Fruit fly (Drosophila melanogaster) whole organism, embryonic: ENCODE data around the gene BCL7-like.
A peak's percentile ranks its signal among the peaks of the same experiment; 100 is the strongest.

ENCODE experiments used
- Abd-B ChIP-seq: fragments of 200-800 bp; sonication (Bioruptor generic); optimal IDR thresholded peaks from 2 replicates; lab custom pipeline; 2018; ENCODE audit warnings: missing biosample characterization, mild to moderate bottlenecking, missing genetic modification characterization, moderate library complexity
- Ada2b ChIP-seq: fragments of 200-800 bp; sonication (Bioruptor generic); IDR thresholded peaks from 2 replicates; pipeline ENCODE4 v1.3.6; 2022; ENCODE audit warnings: missing biosample characterization, missing genetic modification characterization
- Adf1 ChIP-seq: fragments of 200-800 bp; sonication (Bioruptor generic); IDR thresholded peaks from 2 replicates; pipeline ENCODE4 v1.3.6; 2022; ENCODE audit warnings: missing biosample characterization, missing genetic modification characterization
- Antp ChIP-seq: fragments of 200-800 bp; sonication (Bioruptor generic); optimal IDR thresholded peaks from 3 replicates; lab custom pipeline; 2016; ENCODE audit warnings: missing biosample characterization, missing genetic modification characterization
- Atf6 ChIP-seq: fragments of 200-800 bp; sonication (Bioruptor generic); IDR thresholded peaks from 2 replicates; pipeline ENCODE4 v1.3.6; 2022; ENCODE audit warnings: missing biosample characterization, missing genetic modification characterization
- Bgb ChIP-seq: fragments of 200-800 bp; sonication (Bioruptor generic); IDR thresholded peaks from 2 replicates; pipeline ENCODE4 v1.3.6; 2022; ENCODE audit warnings: missing biosample characterization, missing genetic modification characterization; ENCODE audit not compliant: partially characterized antibody
- CG10209 ChIP-seq: fragments of 200-800 bp; sonication (Bioruptor generic); optimal IDR thresholded peaks from 3 replicates; lab custom pipeline; 2017; ENCODE audit warnings: missing biosample characterization, mild to moderate bottlenecking, missing genetic modification characterization, missing genetic modification reagents
- CG11695 ChIP-seq: fragments of 200-800 bp; sonication (Bioruptor generic); IDR thresholded peaks from 3 replicates; pipeline ENCODE4 v1.3.6; 2022; ENCODE audit warnings: missing biosample characterization, missing genetic modification characterization
- CG17829 ChIP-seq: fragments of 200-800 bp; optimal IDR thresholded peaks from 2 replicates; lab custom pipeline; 2019; ENCODE audit warnings: missing biosample characterization, mild to moderate bottlenecking, missing genetic modification characterization, moderate library complexity
- CG1792 ChIP-seq: fragments of 200-800 bp; sonication (Bioruptor generic); optimal IDR thresholded peaks from 2 replicates; lab custom pipeline; 2016; ENCODE audit warnings: missing biosample characterization, missing genetic modification characterization
- CG18262 ChIP-seq: fragments of 200-800 bp; optimal IDR thresholded peaks from 3 replicates; lab custom pipeline; 2019; ENCODE audit warnings: missing biosample characterization, mild to moderate bottlenecking, missing genetic modification characterization, moderate library complexity
- CG18599 ChIP-seq: fragments of 200-800 bp; sonication (Bioruptor generic); optimal IDR thresholded peaks from 3 replicates; lab custom pipeline; 2017; ENCODE audit warnings: missing biosample characterization, missing genetic modification characterization, mild to moderate bottlenecking, moderate library complexity, missing genetic modification reagents
- CG2120 ChIP-seq: fragments of 200-800 bp; sonication (Bioruptor generic); optimal IDR thresholded peaks from 3 replicates; lab custom pipeline; 2016; ENCODE audit warnings: missing biosample characterization, missing genetic modification characterization
- CG3281 ChIP-seq: fragments of 200-800 bp; sonication (Bioruptor generic); optimal IDR thresholded peaks from 3 replicates; lab custom pipeline; 2017; ENCODE audit warnings: missing biosample characterization, mild to moderate bottlenecking, missing genetic modification characterization
- CG4854 ChIP-seq: fragments of 200-800 bp; sonication (Bioruptor generic); optimal IDR thresholded peaks from 2 replicates; lab custom pipeline; 2016; ENCODE audit warnings: missing biosample characterization, missing genetic modification characterization, inconsistent platforms
- CG7372 ChIP-seq: fragments of 200-800 bp; sonication (Bioruptor generic); IDR thresholded peaks from 2 replicates; pipeline ENCODE4 v1.3.6; 2022; ENCODE audit warnings: missing biosample characterization, missing genetic modification characterization
- CG7745 ChIP-seq: fragments of 200-800 bp; sonication (Bioruptor generic); optimal IDR thresholded peaks from 2 replicates; lab custom pipeline; 2018; ENCODE audit warnings: missing biosample characterization, mild to moderate bottlenecking, missing genetic modification characterization, moderate library complexity
- CG8089 ChIP-seq: fragments of 200-800 bp; sonication (Bioruptor generic); optimal IDR thresholded peaks from 3 replicates; lab custom pipeline; 2016; ENCODE audit warnings: missing biosample characterization, missing genetic modification characterization
- CG9932 ChIP-seq: fragments of 200-800 bp; sonication (Bioruptor generic); IDR thresholded peaks from 2 replicates; pipeline ENCODE4 v1.3.6; 2022; ENCODE audit warnings: missing biosample characterization, missing genetic modification characterization
- Dll ChIP-seq: fragments of 200-800 bp; sonication (Bioruptor generic); IDR thresholded peaks from 4 replicates; pipeline ENCODE4 v1.3.6; 2022; ENCODE audit warnings: missing biosample characterization, missing genetic modification characterization; ENCODE audit not compliant: partially characterized antibody
- Doc2 ChIP-seq: fragments of 200-800 bp; sonication (Bioruptor generic); IDR thresholded peaks from 2 replicates; pipeline ENCODE4 v1.3.6; 2022; ENCODE audit warnings: missing biosample characterization, missing genetic modification characterization
- GATAe ChIP-seq: fragments of 200-800 bp; sonication (Bioruptor generic); conservative IDR thresholded peaks from 2 replicates; pipeline ENCODE4 v1.3.6; 2022; ENCODE audit warnings: missing biosample characterization, missing genetic modification characterization
- Hand ChIP-seq: fragments of 200-800 bp; sonication (Bioruptor generic); optimal IDR thresholded peaks from 2 replicates; lab custom pipeline; 2017; ENCODE audit warnings: mild to moderate bottlenecking, missing biosample characterization, missing genetic modification reagents, missing genetic modification characterization
- Kr ChIP-seq: fragments of 200-800 bp; sonication (Bioruptor generic); optimal IDR thresholded peaks from 2 replicates; lab custom pipeline; 2017; ENCODE audit warnings: missing biosample characterization, mild to moderate bottlenecking, missing genetic modification characterization
- MBD-R2 ChIP-seq: fragments of 200-800 bp; sonication (Bioruptor generic); IDR thresholded peaks from 2 replicates; pipeline ENCODE4 v1.3.6; 2022; ENCODE audit warnings: missing biosample characterization, missing genetic modification characterization
- Mad ChIP-seq: fragments of 200-800 bp; sonication (Bioruptor generic); optimal IDR thresholded peaks from 2 replicates; lab custom pipeline; 2016; ENCODE audit warnings: missing biosample characterization, missing genetic modification characterization
- Myb ChIP-seq: fragments of 200-800 bp; sonication (Bioruptor generic); optimal IDR thresholded peaks from 2 replicates; lab custom pipeline; 2016; ENCODE audit warnings: missing biosample characterization, missing genetic modification characterization
- Nf-YB ChIP-seq: fragments of 200-800 bp; sonication (Bioruptor generic); optimal IDR thresholded peaks from 3 replicates; lab custom pipeline; 2019; ENCODE audit warnings: missing biosample characterization, mild to moderate bottlenecking, missing genetic modification characterization, moderate library complexity
- Sox100B ChIP-seq: fragments of 200-800 bp; sonication (Bioruptor generic); optimal IDR thresholded peaks from 3 replicates; lab custom pipeline; 2018; ENCODE audit warnings: missing biosample characterization, mild to moderate bottlenecking, missing genetic modification characterization
- Ssrp ChIP-seq: fragments of 200-800 bp; sonication (Bioruptor generic); optimal IDR thresholded peaks from 2 replicates; lab custom pipeline; 2018; ENCODE audit warnings: missing biosample characterization, mild to moderate bottlenecking, missing genetic modification characterization, moderate library complexity
- Stat92E ChIP-seq, 3 experiments: fragments of >200 bp in 2 of 3; fragments of 200-800 bp in 1 of 3; sonication (Bioruptor generic) in 1 of 3; optimal IDR thresholded peaks; 2 replicates each; lab custom pipeline; 2017 to 2019; ENCODE audit warnings: missing biosample characterization in 3 of 3, missing genetic modification characterization in 3 of 3, mild to moderate bottlenecking in 1 of 3, moderate library complexity in 1 of 3
- ab ChIP-seq: fragments of 200-800 bp; sonication (Bioruptor generic); optimal IDR thresholded peaks from 2 replicates; lab custom pipeline; 2016; ENCODE audit warnings: missing biosample characterization, missing genetic modification characterization
- ase ChIP-seq: fragments of 200-800 bp; sonication (Bioruptor generic); IDR thresholded peaks from 3 replicates; pipeline ENCODE4 v1.3.6; 2022; ENCODE audit warnings: missing biosample characterization, missing genetic modification characterization
- cad ChIP-seq: fragments of >200 bp; optimal IDR thresholded peaks from 2 replicates; lab custom pipeline; 2017; ENCODE audit warnings: missing biosample characterization, missing genetic modification characterization
- cg ChIP-seq: fragments of 200-800 bp; sonication (Bioruptor generic); optimal IDR thresholded peaks from 3 replicates; lab custom pipeline; 2019; ENCODE audit warnings: missing biosample characterization, mild to moderate bottlenecking, missing genetic modification characterization, moderate library complexity
- ci ChIP-seq: fragments of 200-800 bp; sonication (Bioruptor generic); IDR thresholded peaks from 3 replicates; pipeline ENCODE4 v1.3.6; 2022; ENCODE audit warnings: missing biosample characterization, missing genetic modification characterization
- dm ChIP-seq: fragments of 200-800 bp; sonication (Bioruptor generic); optimal IDR thresholded peaks from 3 replicates; lab custom pipeline; 2016; ENCODE audit warnings: missing biosample characterization, missing genetic modification characterization
- dmrt11E ChIP-seq: fragments of 200-800 bp; sonication (Bioruptor generic); optimal IDR thresholded peaks from 3 replicates; lab custom pipeline; 2018; ENCODE audit warnings: missing biosample characterization, mild to moderate bottlenecking, missing genetic modification characterization, moderate library complexity
- en ChIP-seq: fragments of 200-800 bp; sonication (Bioruptor generic); optimal IDR thresholded peaks from 2 replicates; lab custom pipeline; 2016; ENCODE audit warnings: missing biosample characterization, missing genetic modification characterization
- fu2 ChIP-seq: fragments of 200-800 bp; sonication (Bioruptor generic); optimal IDR thresholded peaks from 2 replicates; lab custom pipeline; 2016; ENCODE audit warnings: missing biosample characterization, missing genetic modification characterization
- luna ChIP-seq: fragments of 200-800 bp; sonication (Bioruptor generic); optimal IDR thresholded peaks from 2 replicates; lab custom pipeline; 2016; ENCODE audit warnings: missing biosample characterization, missing genetic modification characterization
- org-1 ChIP-seq: fragments of 200-800 bp; sonication (Bioruptor generic); optimal IDR thresholded peaks from 2 replicates; lab custom pipeline; 2017; ENCODE audit warnings: missing biosample characterization, missing genetic modification characterization
- pb ChIP-seq: fragments of 200-800 bp; sonication (Bioruptor generic); optimal IDR thresholded peaks from 3 replicates; lab custom pipeline; 2016; ENCODE audit warnings: missing biosample characterization, missing genetic modification characterization
- run ChIP-seq: fragments of 200-800 bp; sonication (Bioruptor generic); optimal IDR thresholded peaks from 3 replicates; lab custom pipeline; 2018; ENCODE audit warnings: missing biosample characterization, mild to moderate bottlenecking, missing genetic modification characterization
- sima ChIP-seq: fragments of 200-800 bp; sonication (Bioruptor generic); optimal IDR thresholded peaks from 2 replicates; lab custom pipeline; 2016; ENCODE audit warnings: missing biosample characterization, missing genetic modification characterization
- slou ChIP-seq: fragments of 200-800 bp; sonication (Bioruptor generic); optimal IDR thresholded peaks from 3 replicates; lab custom pipeline; 2016; ENCODE audit warnings: missing biosample characterization, missing genetic modification characterization
- tll ChIP-seq, 2 experiments: fragments of 200-800 bp in 1 of 2; fragments of >200 bp in 1 of 2; sonication (Bioruptor generic) in 1 of 2; optimal IDR thresholded peaks; 2 replicates each; lab custom pipeline; 2017 to 2019; ENCODE audit warnings: missing biosample characterization in 2 of 2, missing genetic modification characterization in 2 of 2, mild to moderate bottlenecking in 1 of 2, moderate library complexity in 1 of 2
- trh ChIP-seq: fragments of 200-800 bp; sonication (Bioruptor generic); optimal IDR thresholded peaks from 2 replicates; lab custom pipeline; 2016; ENCODE audit warnings: missing biosample characterization, missing genetic modification characterization
- vnd ChIP-seq: fragments of 200-800 bp; sonication (Bioruptor generic); IDR thresholded peaks from 3 replicates; pipeline ENCODE4 v1.3.6; 2022; ENCODE audit warnings: missing biosample characterization, missing genetic modification characterization; ENCODE audit not compliant: partially characterized antibody
- yki ChIP-seq: fragments of >200 bp; optimal IDR thresholded peaks from 3 replicates; lab custom pipeline; 2018

The BCL7-like gene

DNA sequence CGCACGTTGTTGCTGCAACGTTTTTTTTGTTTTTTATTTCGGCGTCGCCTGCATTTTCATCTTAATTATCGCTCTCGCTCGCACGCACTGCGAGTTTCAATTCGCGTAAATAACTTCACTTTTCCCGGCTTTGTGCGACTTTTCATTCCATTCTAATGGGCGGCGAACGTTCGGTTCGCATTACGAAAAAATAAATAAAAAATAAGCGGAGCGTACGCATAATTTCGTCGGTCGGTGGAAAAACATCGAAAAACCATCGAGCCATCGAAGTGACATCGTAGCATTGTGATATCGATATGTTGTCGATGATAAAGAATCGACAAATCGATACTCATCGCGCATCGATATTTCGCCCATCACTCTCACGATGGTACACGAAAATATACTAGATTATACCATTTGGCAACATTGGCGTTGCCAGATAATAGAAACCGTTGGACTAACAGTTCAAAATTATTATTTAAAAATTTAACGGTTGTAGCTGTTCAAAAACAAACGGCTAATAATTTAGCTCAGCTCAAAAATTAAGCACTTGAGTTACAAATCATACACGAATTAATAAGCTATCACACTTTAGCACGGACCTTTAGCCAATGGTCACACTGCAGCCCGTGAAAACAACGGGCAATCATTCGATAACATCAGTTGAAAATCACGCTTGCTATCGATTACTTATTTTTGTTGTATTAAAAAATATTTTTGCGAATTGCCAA, at the start of gene BCL7-like, which contains the start of gene Zdhhc8 (continued):
- TF ChIP-seq Bgb (GFP tag; lab: Robert Waterston, UW), result peak; percentile 99
- peak; percentile 20 for TF ChIP-seq Mad
- TF ChIP-seq CG7745 (tag; lab: Kevin White, UChicago), result no peak
- TF ChIP-seq Doc2, result no peak
- TF ChIP-seq Antp (GFP tag; lab: Kevin White, UChicago), result no peak
- no peak for TF ChIP-seq Ssrp (tag; lab: Kevin White, UChicago)
- peak; percentile 7 for TF ChIP-seq CG10209
- peak; percentile 22 for TF ChIP-seq Abd-B (GFP tag; lab: Kevin White, UChicago)
- TF ChIP-seq vnd, result peak; percentile 98
- TF ChIP-seq org-1 (GFP tag; lab: Kevin White, UChicago), result no peak
- TF ChIP-seq CG3281 (GFP tag; lab: Kevin White, UChicago), result no peak
- peak; percentile 71 for TF ChIP-seq CG2120
- no peak for TF ChIP-seq ci (GFP tag; lab: Robert Waterston, UW)
- no peak for TF ChIP-seq CG11695 (GFP tag; lab: Robert Waterston, UW)
- peak; percentile 41 for TF ChIP-seq fu2 (GFP tag; lab: Kevin White, UChicago)
- no peak for TF ChIP-seq slou (GFP tag; lab: Kevin White, UChicago)
- TF ChIP-seq yki, result no peak
- no peak for TF ChIP-seq CG1792 (GFP tag; lab: Kevin White, UChicago)
- no peak for TF ChIP-seq trh (GFP tag; lab: Kevin White, UChicago)
- 0 out of 2 replicates have a peak, but pooled peaks have one; percentile 19 for TF ChIP-seq Ada2b (GFP tag; lab: Robert Waterston, UW)
- peak; percentile 44 for TF ChIP-seq CG17829 (tag; lab: Kevin White, UChicago)
- 0 out of 3 replicates have a peak, but pooled peaks have one; percentile 25 for TF ChIP-seq ase (GFP tag; lab: Robert Waterston, UW)
- peak; percentile 28 for TF ChIP-seq CG18262 (tag; lab: Kevin White, UChicago)
- no peak; the same call in 1 of the 2 replicates for TF ChIP-seq Adf1 (GFP tag; lab: Robert Waterston, UW)
- no peak for TF ChIP-seq CG8089 (GFP tag; lab: Kevin White, UChicago)
- TF ChIP-seq dm (GFP tag; lab: Kevin White, UChicago), result peak; percentile 22
- no peak for TF ChIP-seq Sox100B (GFP tag; lab: Kevin White, UChicago)
- TF ChIP-seq en (GFP tag; lab: Kevin White, UChicago), result no peak
- TF ChIP-seq Kr, result no peak
- TF ChIP-seq CG4854 (GFP tag; lab: Kevin White, UChicago), result no peak
- TF ChIP-seq cad (GFP tag; lab: Kevin White, UChicago), result no peak
- peak; percentile 39; the same call in 1 of the 2 replicates for TF ChIP-seq MBD-R2 (GFP tag; lab: Robert Waterston, UW)
- no peak for TF ChIP-seq ab (GFP tag; lab: Kevin White, UChicago)
- no peak for TF ChIP-seq CG7372 (GFP tag; lab: Robert Waterston, UW)
- TF ChIP-seq CG9932 (GFP tag; lab: Robert Waterston, UW), result peak; percentile 76
- TF ChIP-seq Hand (GFP tag; lab: Kevin White, UChicago), result peak; percentile 9
- peak; percentile 37 for TF ChIP-seq dmrt11E
- TF ChIP-seq Myb (GFP tag; lab: Kevin White, UChicago), result peak; percentile 84
- no peak for TF ChIP-seq sima (GFP tag; lab: Kevin White, UChicago)
- no peak for TF ChIP-seq GATAe (GFP tag; lab: Robert Waterston, UW)
- TF ChIP-seq Stat92E (GFP tag; optimal IDR thresholded peaks at IDR 0.05; lab: Kevin White, UChicago), result peak in 1 of 3 experiments; percentile 0
- TF ChIP-seq Atf6 (GFP tag; lab: Robert Waterston, UW), result no peak
- no peak for TF ChIP-seq Nf-YB (GFP tag; lab: Kevin White, UChicago)
- TF ChIP-seq pb (GFP tag; lab: Kevin White, UChicago), result no peak
- no peak for TF ChIP-seq run
- no peak for TF ChIP-seq luna (GFP tag; lab: Kevin White, UChicago)
- peak; percentile 96 for TF ChIP-seq Dll
- no peak for TF ChIP-seq tll (GFP tag; optimal IDR thresholded peaks at IDR 0.05; lab: Kevin White, UChicago)
- TF ChIP-seq CG18599 (GFP tag; lab: Kevin White, UChicago), result no peak
- no peak for TF ChIP-seq cg (GFP tag; lab: Kevin White, UChicago)
